Worm (Caenorhabditis elegans) whole organism, L2 larva: ENCODE data around the gene T16A9.3.

Experiments
- F13H6.1 ChIP-seq: sonication (generic microtip); optimal IDR thresholded peaks from 2 replicates; lab custom pipeline; 2016; ENCODE audit warnings: missing genetic modification characterization, missing compliant biosample characterization
- aly-2 ChIP-seq: fragments of 150-350 bp; optimal IDR thresholded peaks from 2 replicates; lab custom pipeline; 2014; ENCODE audit warnings: missing biosample characterization, missing genetic modification characterization
- blmp-1 ChIP-seq: sonication (generic microtip); optimal IDR thresholded peaks from 2 replicates; lab custom pipeline; 2017; ENCODE audit warnings: missing genetic modification characterization, mild to moderate bottlenecking, missing compliant biosample characterization, antibody characterized with exemption, moderate library complexity; ENCODE audit not compliant: insufficient read depth
- ceh-16 ChIP-seq: fragments of 150-350 bp; optimal IDR thresholded peaks from 2 replicates; lab custom pipeline; 2014; ENCODE audit warnings: missing biosample characterization, missing genetic modification characterization
- elt-1 ChIP-seq: fragments of 150-350 bp; optimal IDR thresholded peaks from 2 replicates; lab custom pipeline; 2014; ENCODE audit warnings: missing biosample characterization, missing genetic modification characterization
- lin-13 ChIP-seq: fragments of 150-350 bp; optimal IDR thresholded peaks from 2 replicates; lab custom pipeline; 2014; ENCODE audit warnings: missing biosample characterization, missing genetic modification reagents, missing genetic modification characterization
- mab-5 ChIP-seq: fragments of 150-350 bp; optimal IDR thresholded peaks from 2 replicates; lab custom pipeline; 2014; ENCODE audit warnings: missing biosample characterization, missing genetic modification characterization
- mdl-1 ChIP-seq, 2 experiments: fragments of 150-350 bp in 1 of 2; sonication (generic microtip) in 1 of 2; optimal IDR thresholded peaks; 2 replicates each; lab custom pipeline; 2017; ENCODE audit warnings: missing biosample characterization in 2 of 2, missing genetic modification characterization in 2 of 2
- nhr-23 ChIP-seq: fragments of 150-350 bp; optimal IDR thresholded peaks from 2 replicates; lab custom pipeline; 2014; ENCODE audit warnings: missing biosample characterization, missing genetic modification reagents, missing genetic modification characterization
- nhr-237 ChIP-seq: fragments of 150-350 bp; optimal IDR thresholded peaks from 2 replicates; lab custom pipeline; 2014; ENCODE audit warnings: missing biosample characterization, missing genetic modification characterization
- snpc-4 ChIP-seq: fragments of 150-350 bp; optimal IDR thresholded peaks from 2 replicates; lab custom pipeline; 2014; ENCODE audit warnings: missing biosample characterization, missing genetic modification characterization
- unc-39 ChIP-seq: fragments of 150-350 bp; optimal IDR thresholded peaks from 2 replicates; lab custom pipeline; 2014; ENCODE audit warnings: missing biosample characterization, missing genetic modification characterization
- unc-62 ChIP-seq: fragments of 150-350 bp; optimal IDR thresholded peaks from 2 replicates; lab custom pipeline; 2014; ENCODE audit warnings: missing biosample characterization, missing genetic modification reagents, missing genetic modification characterization
- ztf-11 ChIP-seq: sonication (generic microtip); optimal IDR thresholded peaks from 2 replicates; lab custom pipeline; 2017; ENCODE audit warnings: missing biosample characterization, missing genetic modification characterization

- TF ChIP-seq mab-5 (tag; lab: Kevin White, UChicago) (no peak), unc-39 (no peak), snpc-4 (no peak), lin-13 (GFP tag; lab: Kevin White, UChicago) (no peak), aly-2 (tag; lab: Kevin White, UChicago) (no peak), nhr-237 (tag; lab: Kevin White, UChicago) (no peak), elt-1 (tag; lab: Kevin White, UChicago) (no peak), ztf-11 (tag; lab: Kevin White, UChicago) (no peak), mdl-1 (tag; optimal IDR thresholded peaks at IDR 0.05; lab: Kevin White, UChicago) (no peak), F13H6.1 (tag; lab: Kevin White, UChicago) (no peak), blmp-1 (tag; lab: Kevin White, UChicago) (no peak), unc-62 (GFP tag; lab: Kevin White, UChicago) (no peak), ceh-16 (tag; lab: Kevin White, UChicago) (no peak), nhr-23 (tag; lab: Kevin White, UChicago) (no peak)
Measured at ce11 chrV:14246761-14247160, 41.4 kb downstream of the T16A9.3 start, which contains the start of gene K02E11.3.
